Fruit fly (Drosophila melanogaster): ENCODE measurements around the gene exd.

Gene exd

DNA sequence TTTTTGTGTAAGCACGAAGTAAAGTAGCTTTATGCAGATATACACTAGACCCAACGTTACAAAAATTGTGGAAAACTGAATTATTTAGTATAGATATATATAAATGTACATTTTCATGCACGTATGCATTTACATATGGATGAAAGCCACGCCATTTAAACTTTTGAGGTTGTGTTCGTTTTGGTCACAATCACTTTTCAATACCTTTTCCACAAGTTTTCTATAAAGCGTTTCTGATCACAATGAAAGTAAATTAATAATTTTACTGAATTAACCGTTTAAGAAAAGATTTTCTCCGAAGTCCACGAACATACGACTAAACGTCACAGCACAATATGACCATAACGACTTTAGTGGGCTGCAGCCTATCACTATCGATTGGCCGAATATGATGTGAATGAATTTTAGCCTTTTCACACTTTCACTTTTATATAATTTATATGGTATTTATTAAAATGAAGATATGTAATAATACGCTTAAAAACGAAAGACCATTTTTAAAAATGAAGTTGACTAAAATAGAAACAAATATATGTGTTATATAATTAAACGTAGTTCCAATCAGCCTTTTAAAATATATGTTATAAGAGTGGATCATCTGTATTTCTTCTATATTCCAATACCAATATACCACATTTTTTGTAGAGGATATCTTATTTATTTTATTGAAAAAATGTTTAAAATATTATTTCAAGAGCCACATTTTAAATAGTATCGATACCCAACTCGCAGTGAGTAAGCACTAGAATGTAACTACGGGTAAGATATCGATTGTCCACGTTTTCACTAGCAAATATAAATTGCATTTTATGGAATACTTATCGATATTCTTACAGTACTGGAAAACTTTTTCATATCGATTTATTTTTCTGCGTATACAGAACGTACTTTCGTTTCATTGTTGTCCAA is at the start of gene exd, which contains the start of the genes CG46312 and eIF5:
Gene exd, plus strand, starts transcription at position 851 of the 909 bp plus-strand sequence.
Gene CG46312, minus strand, starts transcription at position 357 of the 909 bp plus-strand sequence.
Gene eIF5, minus strand, starts transcription at position 357 of the 909 bp plus-strand sequence.
- TF ChIP-seq CTCF (optimal IDR thresholded peaks at IDR 0.05) = no peak
- TF ChIP-seq CG8478 (optimal IDR thresholded peaks at IDR 0.05) = no peak

DNA sequence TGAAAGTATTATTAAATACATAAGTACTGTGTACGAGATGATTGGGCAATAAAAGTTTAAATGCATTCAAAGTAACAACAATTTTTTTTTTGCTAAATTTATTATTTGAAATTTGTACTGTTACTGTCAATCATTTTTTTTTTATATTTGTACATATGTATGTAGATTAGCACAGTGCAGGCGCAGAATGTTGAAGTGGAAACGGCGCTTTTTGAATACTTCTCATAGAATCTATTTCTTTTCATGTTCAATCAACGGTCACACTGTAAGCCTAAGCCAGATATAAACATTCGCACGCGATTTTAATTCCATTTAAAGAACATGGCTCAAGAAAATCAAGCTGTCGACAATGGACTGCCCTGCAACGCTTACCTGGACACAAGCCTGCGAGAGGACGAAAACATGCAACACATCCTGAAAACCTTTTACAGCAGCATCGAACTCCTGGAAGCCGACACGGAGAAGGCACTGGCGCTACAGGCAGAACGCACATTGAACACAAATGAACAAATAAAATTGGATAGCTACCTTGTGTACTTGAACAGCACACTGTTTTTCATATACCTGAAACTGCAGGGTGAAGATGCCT is 47.4 kb upstream of the exd start, which contains the start of gene Rrp47:
Gene Rrp47, plus strand, starts transcription at position 163 of the 589 bp plus-strand sequence.
- no peak for TF ChIP-seq CG8478 (optimal IDR thresholded peaks at IDR 0.05)
- no peak for TF ChIP-seq CTCF (optimal IDR thresholded peaks at IDR 0.05)

DNA sequence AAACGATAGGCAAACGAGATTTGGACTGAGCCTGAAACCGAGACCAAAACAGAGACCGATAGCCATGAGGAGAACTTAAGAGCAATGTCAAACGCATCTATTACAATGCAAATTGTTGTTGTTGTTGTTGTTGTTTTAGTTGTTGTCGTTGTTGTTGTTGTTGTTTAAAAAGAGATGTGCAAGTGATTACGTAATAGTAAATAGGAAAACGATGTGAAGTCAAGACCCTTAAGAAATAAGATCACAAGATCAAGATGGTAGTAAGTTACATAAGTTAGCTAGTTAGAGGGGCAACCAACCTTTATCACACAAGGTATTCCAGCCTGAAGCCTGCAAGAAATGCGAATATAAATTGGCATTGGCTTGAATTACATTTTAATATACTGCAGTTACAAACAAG is 42.2 kb upstream of the exd start:
- TF ChIP-seq CTCF (optimal IDR thresholded peaks at IDR 0.05) (no peak), CG8478 (optimal IDR thresholded peaks at IDR 0.05) (no peak)

DNA sequence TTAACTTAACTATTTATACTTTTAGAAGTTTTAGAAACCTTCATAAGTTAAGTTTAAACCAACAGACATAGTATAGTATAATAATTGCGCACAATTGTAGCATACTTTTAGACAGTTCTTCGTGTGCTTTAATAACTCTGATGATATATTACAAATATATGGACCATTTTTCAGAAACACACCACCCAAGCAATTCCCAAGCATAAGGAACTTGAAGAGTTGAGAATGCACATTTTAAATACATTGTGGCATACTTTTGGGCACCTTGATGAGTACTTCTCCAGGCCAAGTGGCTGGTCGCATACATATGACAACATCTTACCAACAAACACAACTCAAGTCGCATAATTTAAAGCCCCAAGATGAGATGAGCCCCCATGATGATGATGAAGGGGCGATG is 22.7 kb upstream of the exd start:
- no peak for TF ChIP-seq CTCF (optimal IDR thresholded peaks at IDR 0.05)
- TF ChIP-seq CG8478 (optimal IDR thresholded peaks at IDR 0.05) = no peak

DNA sequence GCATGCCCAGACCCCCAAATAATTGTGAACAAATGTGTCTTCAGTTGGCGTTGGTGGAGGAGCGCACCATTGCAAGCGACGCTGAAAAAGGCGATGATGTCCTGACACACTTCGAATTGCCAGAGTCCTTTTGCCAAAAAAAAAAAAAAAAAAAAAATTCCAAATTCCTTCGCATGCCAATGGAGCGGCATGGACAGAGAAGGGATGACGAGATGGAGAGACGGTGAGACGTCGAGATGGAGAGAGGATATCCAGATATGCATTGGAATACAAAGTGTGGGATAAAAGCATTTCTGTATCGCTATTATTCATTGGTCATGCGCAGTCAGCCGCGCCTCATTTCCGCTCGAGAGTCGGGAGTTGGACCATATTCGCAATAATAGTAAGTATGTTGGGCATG is 20.7 kb upstream of the exd start:
- no peak for TF ChIP-seq CG8478 (optimal IDR thresholded peaks at IDR 0.05)
- no peak for TF ChIP-seq CTCF (optimal IDR thresholded peaks at IDR 0.05)

DNA sequence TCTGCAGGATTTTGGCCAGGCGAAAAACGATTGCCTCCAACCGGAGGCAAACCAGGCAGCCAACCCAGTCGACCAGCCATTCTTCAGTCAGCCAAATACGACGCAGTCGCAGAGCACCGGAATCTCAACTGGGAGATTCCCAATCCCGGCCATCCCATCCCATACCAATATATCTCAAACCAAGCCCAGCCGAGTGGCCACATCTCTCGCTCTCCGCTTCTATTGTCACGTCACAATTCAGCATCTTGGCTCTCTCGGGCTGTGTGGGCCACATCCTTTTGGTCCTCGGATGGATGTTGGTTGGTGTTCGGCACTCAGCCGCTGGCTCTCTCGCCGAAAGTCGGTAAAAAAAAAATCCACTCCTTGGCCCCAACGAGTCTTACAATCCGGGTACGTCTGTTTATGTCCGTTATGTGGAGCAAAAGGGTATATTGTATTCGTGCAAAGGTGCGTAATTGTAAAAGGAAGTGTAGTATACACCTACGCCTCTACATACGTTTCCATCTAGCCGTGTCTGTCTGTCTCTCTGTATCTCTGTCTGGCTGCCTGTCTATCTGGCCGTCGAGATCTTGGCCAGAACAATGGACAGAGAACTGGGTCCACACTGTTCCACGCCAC is 19.0 kb upstream of the exd start, which contains the start of gene mmd:
Gene mmd, minus strand, starts transcription at position 3 of the 618 bp plus-strand sequence.
- TF ChIP-seq CG8478 (optimal IDR thresholded peaks at IDR 0.05) = no peak

DNA sequence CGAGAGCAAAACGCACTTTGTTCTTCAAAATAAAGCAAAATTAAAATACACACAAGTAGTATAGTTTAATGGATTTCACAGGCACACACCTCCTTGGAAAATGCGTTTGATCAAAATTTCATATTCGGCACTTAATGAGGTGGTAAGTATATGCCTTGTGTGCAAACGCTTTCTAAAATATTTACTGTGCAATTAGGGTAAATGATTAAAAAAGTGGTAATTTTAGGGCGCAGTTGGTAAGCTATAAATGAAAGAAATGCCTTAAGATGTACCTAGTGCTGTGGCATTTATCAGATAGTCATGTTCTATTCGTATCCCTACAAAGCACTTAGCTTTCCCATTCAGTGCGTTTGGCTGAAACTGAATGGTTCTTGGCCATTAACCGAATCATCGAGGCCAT is 18.1 kb upstream of the exd start, which contains the start of gene Or13a:
Gene Or13a, plus strand, starts transcription at position 301 of the 400 bp plus-strand sequence.
- TF ChIP-seq CTCF (optimal IDR thresholded peaks at IDR 0.05) = no peak
- no peak for TF ChIP-seq CG8478 (optimal IDR thresholded peaks at IDR 0.05)

DNA sequence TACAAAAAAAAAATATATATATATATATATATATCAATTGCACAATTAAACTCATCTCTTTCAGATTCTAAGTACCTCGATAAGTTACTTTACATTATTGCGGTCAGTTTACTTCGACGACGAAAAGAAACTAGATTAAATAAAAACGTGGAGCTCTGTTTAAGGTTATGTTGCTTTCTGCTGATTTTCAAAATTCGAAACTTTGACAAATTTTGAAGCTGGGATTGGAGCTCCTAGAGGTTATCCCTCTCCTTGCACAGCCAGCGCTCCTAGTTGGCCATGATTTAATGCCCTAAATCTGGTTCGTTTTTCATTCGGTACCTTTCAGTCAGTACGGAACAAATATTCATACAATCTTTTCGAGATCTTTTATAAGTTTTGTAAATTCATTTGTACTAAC is 15.7 kb upstream of the exd start, which contains the start of gene CG42766:
Gene CG42766, plus strand, starts transcription at position 301 of the 400 bp plus-strand sequence.
- no peak for TF ChIP-seq CTCF (optimal IDR thresholded peaks at IDR 0.05)

DNA sequence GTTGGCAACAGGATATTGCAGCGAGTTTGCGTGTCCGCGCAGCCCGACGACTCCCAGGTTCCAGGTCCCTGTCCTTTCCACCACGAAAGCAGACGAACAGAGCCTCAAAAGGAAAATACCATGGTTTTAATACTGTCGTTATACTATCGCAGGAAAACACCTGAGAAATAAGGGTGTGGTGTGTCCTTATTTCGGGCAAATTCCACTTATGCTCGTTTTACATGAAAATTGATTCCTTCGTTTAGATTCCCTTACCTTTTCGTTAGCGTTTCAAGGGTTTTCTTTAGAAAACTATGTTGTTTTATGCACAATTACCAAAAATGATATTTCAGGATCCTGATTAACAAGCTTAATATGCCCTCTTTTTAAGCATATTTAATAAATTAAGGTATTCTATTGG is 9.4 kb upstream of the exd start, which contains the start of gene Cep164:
Gene Cep164, minus strand, starts transcription at position 101 of the 400 bp plus-strand sequence.
- TF ChIP-seq CTCF (optimal IDR thresholded peaks at IDR 0.05) = no peak
- TF ChIP-seq CG8478 (optimal IDR thresholded peaks at IDR 0.05) = no peak

DNA sequence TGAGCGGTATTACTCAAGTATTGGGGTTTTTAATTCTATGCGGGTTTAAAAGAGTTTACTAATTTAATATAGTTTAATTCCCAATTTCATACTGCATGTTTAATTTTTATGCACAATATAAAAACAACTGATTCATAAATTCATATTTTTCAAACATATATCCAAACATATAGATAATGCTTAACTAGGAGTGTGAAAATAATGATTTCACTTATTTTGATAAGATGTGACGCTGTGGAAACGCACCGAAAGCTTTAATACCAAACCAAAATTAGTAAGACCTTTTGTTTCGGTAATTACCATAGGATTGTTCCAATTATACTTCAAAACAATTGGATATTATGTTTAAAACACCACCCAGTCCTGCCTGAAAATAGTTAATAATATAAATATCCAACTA is 8.8 kb upstream of the exd start, which contains the start of gene Slc25A46a:
Gene Slc25A46a, plus strand, starts transcription at position 272 of the 400 bp plus-strand sequence.
- TF ChIP-seq CG8478 (optimal IDR thresholded peaks at IDR 0.05) (no peak), CTCF (optimal IDR thresholded peaks at IDR 0.05) (no peak)

DNA sequence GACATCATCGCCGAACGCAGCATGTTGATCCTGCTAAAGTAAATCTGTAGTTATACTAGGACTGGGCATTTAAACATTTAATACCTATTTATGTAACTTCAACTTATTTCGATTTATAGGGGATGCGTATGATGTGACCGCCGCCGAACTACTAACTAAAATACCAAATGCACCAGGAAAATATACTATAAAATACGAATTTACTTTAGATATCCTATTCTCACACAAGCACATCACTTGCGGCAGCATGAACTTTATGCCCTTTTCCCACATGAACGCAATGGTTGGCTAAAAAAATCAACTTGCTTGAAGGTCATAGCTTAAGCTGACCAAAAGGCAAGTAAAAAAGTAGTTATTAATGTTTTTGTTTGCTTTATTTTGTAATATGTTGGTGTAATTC is 5.6 kb upstream of the exd start, which contains the start of gene ND-20:
Gene ND-20, minus strand, starts transcription at position 155 of the 400 bp plus-strand sequence.
- TF ChIP-seq CTCF (optimal IDR thresholded peaks at IDR 0.05) (peak in 1 of 2 experiments; percentile 18), CG8478 (optimal IDR thresholded peaks at IDR 0.05) (no peak)

DNA sequence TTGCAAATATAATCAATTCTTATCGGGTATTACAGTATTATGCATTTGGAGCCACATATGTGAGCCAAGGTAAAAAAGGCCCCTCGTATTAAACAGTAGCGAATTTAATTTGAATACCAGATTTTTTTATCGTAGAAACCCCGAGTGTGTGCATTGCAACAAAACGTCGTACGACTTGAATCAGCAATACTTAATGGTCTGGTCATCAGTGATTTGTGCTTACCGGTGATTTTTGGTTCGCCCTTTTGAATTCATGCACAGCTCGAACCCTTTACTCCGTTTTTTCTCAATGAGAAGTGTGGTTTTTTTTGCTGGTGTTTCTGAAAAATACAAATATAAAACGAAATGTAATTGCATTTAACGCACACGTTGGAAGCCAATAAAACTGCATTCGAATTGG is 2.6 kb upstream of the exd start:
- TF ChIP-seq CTCF (optimal IDR thresholded peaks at IDR 0.05) = no peak
- no peak for TF ChIP-seq CG8478 (optimal IDR thresholded peaks at IDR 0.05)

DNA sequence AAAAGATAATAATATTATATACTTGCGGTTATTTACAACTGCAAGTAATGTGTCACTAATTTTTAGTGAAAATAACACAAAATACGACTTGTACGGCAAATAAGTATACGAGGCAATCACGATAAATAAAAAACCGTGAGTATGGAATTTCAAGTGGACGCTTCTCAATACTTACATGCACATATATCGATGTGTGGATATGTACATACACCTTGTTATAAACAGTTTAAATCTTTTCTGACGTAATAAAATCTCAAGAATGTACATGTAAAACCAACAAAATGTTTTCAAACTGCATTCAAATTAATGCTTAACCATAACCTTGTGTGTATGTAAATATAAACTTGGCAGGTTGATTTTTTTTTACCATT is 244 bp downstream of the exd start:
- no peak for TF ChIP-seq CTCF (optimal IDR thresholded peaks at IDR 0.05)
- no peak for TF ChIP-seq CG8478 (optimal IDR thresholded peaks at IDR 0.05)

DNA sequence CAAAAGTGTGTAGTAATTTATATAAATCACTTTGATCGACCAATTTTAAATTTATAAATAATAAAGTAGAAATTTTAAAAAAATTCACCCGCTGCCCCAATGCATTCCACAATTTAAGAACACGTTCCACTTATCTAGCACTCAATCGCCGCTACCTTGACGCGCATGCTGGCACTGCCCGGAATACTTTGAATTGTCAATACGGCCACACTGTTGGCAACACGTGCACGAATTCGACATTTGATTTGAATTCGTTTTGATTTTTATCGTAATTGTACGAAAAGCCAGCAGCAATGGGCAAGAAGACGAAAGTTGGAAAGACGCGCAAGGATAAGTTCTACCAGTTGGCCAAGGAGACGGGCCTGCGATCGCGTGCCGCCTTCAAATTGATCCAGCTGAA is 4.6 kb downstream of the exd start, which contains the start of gene CG8939:
Gene CG8939, plus strand, starts transcription at position 186 of the 400 bp plus-strand sequence.
- TF ChIP-seq CG8478 (optimal IDR thresholded peaks at IDR 0.05) (no peak), CTCF (optimal IDR thresholded peaks at IDR 0.05) (no peak)

DNA sequence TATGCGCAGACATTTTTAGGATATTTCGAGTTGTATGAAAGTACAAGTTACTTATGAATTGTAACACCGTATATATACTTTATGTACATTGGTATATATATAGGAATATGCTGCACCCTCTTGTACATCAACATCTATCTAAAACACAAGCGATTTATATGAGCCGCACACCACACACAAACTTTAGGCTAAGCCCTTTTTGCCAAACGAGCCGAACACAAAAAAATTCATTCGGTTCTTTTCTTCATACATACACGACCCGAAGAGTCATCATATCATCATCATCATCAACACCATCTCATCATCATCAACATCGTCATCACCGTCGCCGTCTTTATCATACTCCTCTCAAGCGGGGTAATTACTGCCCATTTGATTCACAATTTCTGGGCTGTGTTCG is 12.8 kb downstream of the exd start:
- TF ChIP-seq CG8478 (optimal IDR thresholded peaks at IDR 0.05) (no peak), CTCF (optimal IDR thresholded peaks at IDR 0.05) (no peak)
